Fruit fly (Drosophila melanogaster): ENCODE results near the gene Cad96Cb.

Gene Cad96Cb

dm6 chr3R:25208767-25209075 lies 23.4 kb downstream of the Cad96Cb start:
- TF ChIP-seq CG8478 (optimal IDR thresholded peaks at IDR 0.05) (no peak), CTCF (optimal IDR thresholded peaks at IDR 0.05) (no peak)

dm6 chr3R:25208042-25208766 lies 23.9 kb downstream of the Cad96Cb start, which contains the start of gene Cad96Ca:
Gene Cad96Ca (minus strand): TSS chr3R:25208283.
- no peak for TF ChIP-seq CTCF (optimal IDR thresholded peaks at IDR 0.05)
- TF ChIP-seq CG8478 (optimal IDR thresholded peaks at IDR 0.05): no peak

dm6 chr3R:25207405-25208003 lies 24.6 kb downstream of the Cad96Cb start:
- TF ChIP-seq CG8478 (optimal IDR thresholded peaks at IDR 0.05) (no peak), CTCF (optimal IDR thresholded peaks at IDR 0.05) (no peak)

- TF ChIP-seq CTCF (optimal IDR thresholded peaks at IDR 0.05): no peak
- TF ChIP-seq CG8478 (optimal IDR thresholded peaks at IDR 0.05): no peak
These were observed 26.6 kb downstream of the Cad96Cb start for dm6 chr3R:25205413-25205977.

- TF ChIP-seq CTCF (optimal IDR thresholded peaks at IDR 0.05): no peak
- no peak for TF ChIP-seq CG8478 (optimal IDR thresholded peaks at IDR 0.05)
These were observed 32.7 kb downstream of the Cad96Cb start, which contains the start of gene CG13654 for dm6 chr3R:25199321-25199868. Gene CG13654 (plus strand): TSS chr3R:25199818.

- no peak for TF ChIP-seq CG8478 (optimal IDR thresholded peaks at IDR 0.05)
- peak in 1 of 2 experiments; percentile 13 for TF ChIP-seq CTCF (optimal IDR thresholded peaks at IDR 0.05)
These were observed 37.2 kb downstream of the Cad96Cb start, which contains the start of gene CG13653 for dm6 chr3R:25194723-25195577. Gene CG13653 (plus strand): TSS chr3R:25195527.

- TF ChIP-seq CTCF (optimal IDR thresholded peaks at IDR 0.05): peak; percentile 77 to 83
- no peak for TF ChIP-seq CG8478 (optimal IDR thresholded peaks at IDR 0.05)
These were observed 38.4 kb downstream of the Cad96Cb start, which contains the start of gene lobo for dm6 chr3R:25193726-25194204. Gene lobo (minus strand): TSS chr3R:25193776.

- TF ChIP-seq CTCF (optimal IDR thresholded peaks at IDR 0.05) (no peak), CG8478 (optimal IDR thresholded peaks at IDR 0.05) (no peak)
These were observed 43.1 kb downstream of the Cad96Cb start for dm6 chr3R:25188990-25189389.

dm6 chr3R:25184540-25184939 lies 47.6 kb downstream of the Cad96Cb start:
- TF ChIP-seq CTCF (optimal IDR thresholded peaks at IDR 0.05) (no peak), CG8478 (optimal IDR thresholded peaks at IDR 0.05) (no peak)

dm6 chr3R:25183484-25184442 lies 48.4 kb downstream of the Cad96Cb start, which contains the start of gene dan:
Gene dan (plus strand): TSS chr3R:25184383.
- TF ChIP-seq CG8478 (optimal IDR thresholded peaks at IDR 0.05): no peak
- no peak for TF ChIP-seq CTCF (optimal IDR thresholded peaks at IDR 0.05)

dm6 chr3R:25181424-25181823 lies 50.7 kb downstream of the Cad96Cb start:
- TF ChIP-seq CTCF (optimal IDR thresholded peaks at IDR 0.05) (no peak), CG8478 (optimal IDR thresholded peaks at IDR 0.05) (no peak)

dm6 chr3R:25178521-25178920 lies 53.6 kb downstream of the Cad96Cb start:
- no peak for TF ChIP-seq CTCF (optimal IDR thresholded peaks at IDR 0.05)
- no peak for TF ChIP-seq CG8478 (optimal IDR thresholded peaks at IDR 0.05)

- TF ChIP-seq CG8478 (optimal IDR thresholded peaks at IDR 0.05) (no peak), CTCF (optimal IDR thresholded peaks at IDR 0.05) (no peak)
These were observed 54.7 kb downstream of the Cad96Cb start for dm6 chr3R:25177429-25177828.

All from S2 (cell line).